Fruit fly (Drosophila melanogaster) whole organism, embryonic: ENCODE results near the gene Calr.
A peak's percentile ranks its signal among the peaks of the same experiment; 100 is the strongest.

Experiments
- Atf6 ChIP-seq: fragments of 200-800 bp; sonication (Bioruptor generic); IDR thresholded peaks from 2 replicates; pipeline ENCODE4 v1.3.6; 2022; ENCODE audit warnings: missing biosample characterization, missing genetic modification characterization
- Bgb ChIP-seq: fragments of 200-800 bp; sonication (Bioruptor generic); IDR thresholded peaks from 2 replicates; pipeline ENCODE4 v1.3.6; 2022; ENCODE audit warnings: missing biosample characterization, missing genetic modification characterization; ENCODE audit not compliant: partially characterized antibody
- BtbVII ChIP-seq: fragments of 200-800 bp; sonication (Bioruptor generic); optimal IDR thresholded peaks from 3 replicates; lab custom pipeline; 2017; ENCODE audit warnings: missing biosample characterization, mild to moderate bottlenecking, missing genetic modification characterization
- CG11093 ChIP-seq: fragments of 200-800 bp; sonication (Bioruptor generic); IDR thresholded peaks from 3 replicates; pipeline ENCODE4 v1.3.6; 2022; ENCODE audit warnings: missing biosample characterization, missing genetic modification characterization
- CG11398 ChIP-seq: fragments of 200-800 bp; sonication (Bioruptor generic); optimal IDR thresholded peaks from 2 replicates; lab custom pipeline; 2016; ENCODE audit warnings: missing biosample characterization, missing genetic modification characterization
- CG12236 ChIP-seq: fragments of 200-800 bp; sonication (Bioruptor generic); optimal IDR thresholded peaks from 2 replicates; lab custom pipeline; 2016; ENCODE audit warnings: missing biosample characterization, missing genetic modification characterization
- CG15601 ChIP-seq: fragments of 200-800 bp; sonication (Bioruptor generic); optimal IDR thresholded peaks from 3 replicates; lab custom pipeline; 2019; ENCODE audit warnings: missing biosample characterization, mild to moderate bottlenecking, missing genetic modification characterization, moderate library complexity
- CG16863 ChIP-seq: fragments of 200-800 bp; sonication (Bioruptor generic); optimal IDR thresholded peaks from 3 replicates; lab custom pipeline; 2016; ENCODE audit warnings: missing biosample characterization, missing genetic modification characterization
- CG18262 ChIP-seq: fragments of 200-800 bp; optimal IDR thresholded peaks from 3 replicates; lab custom pipeline; 2019; ENCODE audit warnings: missing biosample characterization, mild to moderate bottlenecking, missing genetic modification characterization, moderate library complexity
- CG18476 ChIP-seq: fragments of 200-800 bp; sonication (Bioruptor generic); optimal IDR thresholded peaks from 2 replicates; lab custom pipeline; 2016; ENCODE audit warnings: missing biosample characterization, mild to moderate bottlenecking, missing genetic modification characterization
- CG18599 ChIP-seq: fragments of 200-800 bp; sonication (Bioruptor generic); optimal IDR thresholded peaks from 3 replicates; lab custom pipeline; 2017; ENCODE audit warnings: missing biosample characterization, missing genetic modification characterization, mild to moderate bottlenecking, moderate library complexity, missing genetic modification reagents
- CG18619 ChIP-seq: fragments of 200-800 bp; sonication (Bioruptor generic); optimal IDR thresholded peaks from 3 replicates; lab custom pipeline; 2017; ENCODE audit warnings: missing biosample characterization, mild to moderate bottlenecking, missing genetic modification characterization
- CG2889 ChIP-seq: fragments of 200-800 bp; sonication (Bioruptor generic); IDR thresholded peaks from 3 replicates; pipeline ENCODE4 v1.3.6; 2022; ENCODE audit warnings: missing biosample characterization, missing genetic modification characterization
- CG32767 ChIP-seq: fragments of 200-800 bp; sonication (Bioruptor generic); IDR thresholded peaks from 2 replicates; pipeline ENCODE4 v1.3.6; 2022; ENCODE audit warnings: missing biosample characterization, missing genetic modification characterization
- CG3281 ChIP-seq: fragments of 200-800 bp; sonication (Bioruptor generic); optimal IDR thresholded peaks from 3 replicates; lab custom pipeline; 2017; ENCODE audit warnings: missing biosample characterization, mild to moderate bottlenecking, missing genetic modification characterization
- CG34376 ChIP-seq: fragments of 200-800 bp; sonication (Bioruptor generic); optimal IDR thresholded peaks from 2 replicates; lab custom pipeline; 2018; ENCODE audit warnings: missing biosample characterization, mild to moderate bottlenecking, missing genetic modification characterization
- CG3838 ChIP-seq: fragments of 200-800 bp; sonication (Bioruptor generic); optimal IDR thresholded peaks from 3 replicates; lab custom pipeline; 2016; ENCODE audit warnings: missing biosample characterization, missing genetic modification characterization
- CG4282 ChIP-seq: fragments of 200-800 bp; sonication (Bioruptor generic); optimal IDR thresholded peaks from 2 replicates; lab custom pipeline; 2016; ENCODE audit warnings: missing biosample characterization, missing genetic modification characterization
- CG4360 ChIP-seq: fragments of 200-800 bp; sonication (Bioruptor generic); IDR thresholded peaks from 2 replicates; pipeline ENCODE4 v1.3.6; 2022; ENCODE audit warnings: missing biosample characterization, missing genetic modification characterization
- CG4854 ChIP-seq: fragments of 200-800 bp; sonication (Bioruptor generic); optimal IDR thresholded peaks from 2 replicates; lab custom pipeline; 2016; ENCODE audit warnings: missing biosample characterization, missing genetic modification characterization, inconsistent platforms
- CG5245 ChIP-seq: fragments of 200-800 bp; sonication (Bioruptor generic); optimal IDR thresholded peaks from 3 replicates; lab custom pipeline; 2016; ENCODE audit warnings: missing biosample characterization, missing genetic modification characterization
- CG6254 ChIP-seq: fragments of 200-800 bp; sonication (Bioruptor generic); optimal IDR thresholded peaks from 3 replicates; lab custom pipeline; 2017; ENCODE audit warnings: mild to moderate bottlenecking, missing biosample characterization, missing genetic modification reagents, missing genetic modification characterization
- CG7271 ChIP-seq: fragments of 200-800 bp; sonication (Bioruptor generic); optimal IDR thresholded peaks from 2 replicates; lab custom pipeline; 2018; ENCODE audit warnings: missing biosample characterization, mild to moderate bottlenecking, missing genetic modification characterization, moderate library complexity
- CG7987 ChIP-seq: fragments of 200-800 bp; sonication (Bioruptor generic); optimal IDR thresholded peaks from 2 replicates; lab custom pipeline; 2018; ENCODE audit warnings: missing biosample characterization, mild to moderate bottlenecking, missing genetic modification characterization, moderate library complexity
- CG8290 ChIP-seq, 3 experiments: fragments of 200-800 bp; sonication (Bioruptor generic); optimal IDR thresholded peaks; 2 replicates each; lab custom pipeline; 2016 to 2019; ENCODE audit warnings: missing biosample characterization in 3 of 3, missing genetic modification characterization in 3 of 3, mild to moderate bottlenecking in 2 of 3, moderate library complexity in 1 of 3
- CrebB ChIP-seq: fragments of 200-800 bp; sonication (Bioruptor generic); optimal IDR thresholded peaks from 3 replicates; lab custom pipeline; 2018; ENCODE audit warnings: missing biosample characterization, mild to moderate bottlenecking, missing genetic modification characterization
- Dek ChIP-seq: fragments of 200-800 bp; sonication (Bioruptor generic); optimal IDR thresholded peaks from 3 replicates; lab custom pipeline; 2019; ENCODE audit warnings: missing biosample characterization, mild to moderate bottlenecking, missing genetic modification characterization, moderate library complexity
- Fer3 ChIP-seq: fragments of 200-800 bp; sonication (Bioruptor generic); optimal IDR thresholded peaks from 2 replicates; lab custom pipeline; 2018; ENCODE audit warnings: missing biosample characterization, mild to moderate bottlenecking, missing genetic modification characterization, moderate library complexity
- H15 ChIP-seq: fragments of 200-800 bp; sonication (Bioruptor generic); IDR thresholded peaks from 3 replicates; pipeline ENCODE4 v1.3.6; 2022; ENCODE audit warnings: missing biosample characterization, missing genetic modification characterization
- Hsf ChIP-seq: fragments of 200-800 bp; sonication (Bioruptor generic); optimal IDR thresholded peaks from 3 replicates; lab custom pipeline; 2016; ENCODE audit warnings: missing biosample characterization, missing genetic modification characterization
- Lpt ChIP-seq: fragments of >200 bp; optimal IDR thresholded peaks from 2 replicates; lab custom pipeline; 2018; ENCODE audit warnings: missing biosample characterization, missing genetic modification characterization
- MESR4 ChIP-seq: fragments of 200-800 bp; sonication (Bioruptor generic); optimal IDR thresholded peaks from 2 replicates; lab custom pipeline; 2018; ENCODE audit warnings: missing biosample characterization, mild to moderate bottlenecking, missing genetic modification characterization, moderate library complexity
- Rfx ChIP-seq: fragments of 200-800 bp; sonication (Bioruptor generic); IDR thresholded peaks from 2 replicates; pipeline ENCODE4 v1.3.6; 2022; ENCODE audit warnings: missing biosample characterization, missing genetic modification characterization
- Spps ChIP-seq: fragments of 200-800 bp; sonication (Bioruptor generic); optimal IDR thresholded peaks from 2 replicates; lab custom pipeline; 2018; ENCODE audit warnings: missing biosample characterization, mild to moderate bottlenecking, missing genetic modification characterization
- Ssrp ChIP-seq: fragments of 200-800 bp; sonication (Bioruptor generic); optimal IDR thresholded peaks from 2 replicates; lab custom pipeline; 2018; ENCODE audit warnings: missing biosample characterization, mild to moderate bottlenecking, missing genetic modification characterization, moderate library complexity
- amos ChIP-seq: fragments of 200-800 bp; sonication (Bioruptor generic); IDR thresholded peaks from 2 replicates; pipeline ENCODE4 v1.3.6; 2022; ENCODE audit warnings: missing biosample characterization, missing genetic modification characterization; ENCODE audit not compliant: partially characterized antibody
- cg ChIP-seq: fragments of 200-800 bp; sonication (Bioruptor generic); optimal IDR thresholded peaks from 3 replicates; lab custom pipeline; 2019; ENCODE audit warnings: missing biosample characterization, mild to moderate bottlenecking, missing genetic modification characterization, moderate library complexity
- chif ChIP-seq, 2 experiments: fragments of 200-800 bp; sonication (Bioruptor generic); optimal IDR thresholded peaks; 3 replicates each; lab custom pipeline; 2016; ENCODE audit warnings: missing biosample characterization in 2 of 2, missing genetic modification characterization in 2 of 2
- dmrt11E ChIP-seq: fragments of 200-800 bp; sonication (Bioruptor generic); optimal IDR thresholded peaks from 3 replicates; lab custom pipeline; 2018; ENCODE audit warnings: missing biosample characterization, mild to moderate bottlenecking, missing genetic modification characterization, moderate library complexity
- gcm2 ChIP-seq: fragments of 200-800 bp; sonication (Bioruptor generic); optimal IDR thresholded peaks from 2 replicates; lab custom pipeline; 2016; ENCODE audit warnings: missing biosample characterization, missing genetic modification characterization
- gem ChIP-seq: fragments of 200-800 bp; sonication (Bioruptor generic); optimal IDR thresholded peaks from 2 replicates; lab custom pipeline; 2019; ENCODE audit warnings: missing biosample characterization, mild to moderate bottlenecking, missing genetic modification characterization, moderate library complexity
- hth ChIP-seq: fragments of >200 bp; optimal IDR thresholded peaks from 2 replicates; lab custom pipeline; 2017; ENCODE audit warnings: inconsistent platforms
- ind ChIP-seq: fragments of 200-800 bp; sonication (Bioruptor generic); optimal IDR thresholded peaks from 3 replicates; lab custom pipeline; 2016; ENCODE audit warnings: missing biosample characterization, missing genetic modification characterization
- jing ChIP-seq: fragments of 200-800 bp; sonication (Bioruptor generic); optimal IDR thresholded peaks from 2 replicates; lab custom pipeline; 2018; ENCODE audit warnings: missing biosample characterization, mild to moderate bottlenecking, missing genetic modification characterization
- klu ChIP-seq: fragments of 200-800 bp; sonication (Bioruptor generic); IDR thresholded peaks from 2 replicates; pipeline ENCODE4 v1.3.6; 2022; ENCODE audit warnings: missing biosample characterization, missing genetic modification characterization
- salm ChIP-seq: fragments of 200-800 bp; sonication (Bioruptor generic); optimal IDR thresholded peaks from 2 replicates; lab custom pipeline; 2018; ENCODE audit warnings: missing biosample characterization, mild to moderate bottlenecking, missing genetic modification characterization
- schlank ChIP-seq: fragments of 200-800 bp; sonication (Bioruptor generic); optimal IDR thresholded peaks from 2 replicates; lab custom pipeline; 2018; ENCODE audit warnings: missing biosample characterization, mild to moderate bottlenecking, missing genetic modification characterization
- scrt ChIP-seq: fragments of 200-800 bp; sonication (Bioruptor generic); optimal IDR thresholded peaks from 2 replicates; lab custom pipeline; 2018; ENCODE audit warnings: missing biosample characterization, mild to moderate bottlenecking, missing genetic modification characterization, moderate library complexity
- tin ChIP-seq: fragments of 200-800 bp; sonication (Bioruptor generic); optimal IDR thresholded peaks from 3 replicates; lab custom pipeline; 2016; ENCODE audit warnings: missing biosample characterization, missing genetic modification characterization
- trh ChIP-seq: fragments of 200-800 bp; sonication (Bioruptor generic); optimal IDR thresholded peaks from 2 replicates; lab custom pipeline; 2016; ENCODE audit warnings: missing biosample characterization, missing genetic modification characterization

Calr gene

DNA sequence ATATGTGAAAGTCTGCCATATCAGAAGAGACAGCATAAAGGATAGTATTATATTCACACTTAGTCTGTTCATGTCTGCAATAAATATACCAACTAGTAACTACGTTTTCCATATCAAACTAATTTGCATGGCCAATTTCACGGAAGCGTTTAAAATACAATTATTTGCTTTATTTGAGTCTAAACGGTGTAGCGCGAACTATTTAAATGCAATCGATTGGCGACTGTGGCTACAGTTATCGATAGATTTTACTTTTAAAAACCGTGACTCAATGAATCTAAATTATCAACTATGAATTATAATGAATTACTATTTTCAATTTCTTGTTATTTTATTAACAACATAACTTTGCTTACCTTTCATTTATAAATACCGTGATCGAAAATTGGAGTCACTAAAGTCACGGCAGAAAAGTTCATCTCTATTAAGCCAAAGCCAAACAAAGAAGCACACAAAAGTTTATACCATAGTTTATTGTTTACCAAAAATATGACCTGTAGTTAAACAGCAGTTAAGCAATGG, 3.7 kb downstream of the Calr start, which contains the start of the genes CG9427 and CG8319 (continued):
- TF ChIP-seq amos (peak; percentile 74), CrebB (tag; lab: Kevin White, UChicago) (peak; percentile 77), Atf6 (GFP tag; lab: Robert Waterston, UW) (no peak; the same call in 1 of the 2 replicates), Dek (peak; percentile 71), CG18619 (GFP tag; lab: Kevin White, UChicago) (no peak), CG4282 (GFP tag; lab: Kevin White, UChicago) (no peak), tin (GFP tag; lab: Kevin White, UChicago) (peak; percentile 71), gem (tag; lab: Kevin White, UChicago) (peak; percentile 81), schlank (tag; lab: Kevin White, UChicago) (peak; percentile 57), CG4360 (GFP tag; lab: Robert Waterston, UW) (no peak), cg (GFP tag; lab: Kevin White, UChicago) (no peak), hth (lab: Kevin White, UChicago) (no peak), CG12236 (GFP tag; lab: Kevin White, UChicago) (no peak), CG7987 (GFP tag; lab: Kevin White, UChicago) (no peak), CG16863 (peak; percentile 49), CG2889 (GFP tag; lab: Robert Waterston, UW) (no peak), CG15601 (tag; lab: Kevin White, UChicago) (peak; percentile 33), CG32767 (no peak; the same call in 1 of the 2 replicates), CG7271 (tag; lab: Kevin White, UChicago) (no peak), Rfx (GFP tag; lab: Robert Waterston, UW) (peak; percentile 73), CG4854 (peak; percentile 51), CG6254 (GFP tag; lab: Kevin White, UChicago) (no peak), dmrt11E (peak; percentile 56), Ssrp (tag; lab: Kevin White, UChicago) (peak; percentile 49), BtbVII (GFP tag; lab: Kevin White, UChicago) (no peak), CG5245 (GFP tag; lab: Kevin White, UChicago) (peak; percentile 20), H15 (GFP tag; lab: Robert Waterston, UW) (peak; percentile 18; the same call in 1 of the 3 replicates), CG34376 (peak; percentile 62), CG3281 (GFP tag; lab: Kevin White, UChicago) (peak; percentile 46), CG18599 (GFP tag; lab: Kevin White, UChicago) (peak; percentile 39), scrt (peak; percentile 40), jing (GFP tag; lab: Kevin White, UChicago) (no peak), salm (tag; lab: Kevin White, UChicago) (peak; percentile 33), CG8290 (GFP tag; optimal IDR thresholded peaks at IDR 0.05; lab: Kevin White, UChicago) (peak; percentile 34), CG8290 (tag; optimal IDR thresholded peaks at IDR 0.05; lab: Kevin White, UChicago) (peak in 1 of 2 experiments; percentile 53), trh (GFP tag; lab: Kevin White, UChicago) (peak; percentile 22), Hsf (GFP tag; lab: Kevin White, UChicago) (peak; percentile 75), Fer3 (tag; lab: Kevin White, UChicago) (peak; percentile 20), ind (GFP tag; lab: Kevin White, UChicago) (peak; percentile 67), Bgb (GFP tag; lab: Robert Waterston, UW) (peak; percentile 78), Spps (tag; lab: Kevin White, UChicago) (peak; percentile 50), MESR4 (GFP tag; lab: Kevin White, UChicago) (peak; percentile 23), CG18476 (peak; percentile 56), CG3838 (no peak), CG11093 (no peak), chif (GFP tag; optimal IDR thresholded peaks at IDR 0.05; lab: Kevin White, UChicago) (peak; percentile 40 to 63), CG11398 (GFP tag; lab: Kevin White, UChicago) (peak; percentile 22), gcm2 (GFP tag; lab: Kevin White, UChicago) (no peak), klu (no peak), Lpt (no peak), CG18262 (tag; lab: Kevin White, UChicago) (peak; percentile 61)
